Fruit fly (Drosophila melanogaster) whole organism, embryonic: ENCODE data around the gene CG6283.

Experiments used
- CG4854 ChIP-seq: fragments of 200-800 bp; sonication (Bioruptor generic); optimal IDR thresholded peaks from 2 replicates; lab custom pipeline; 2016; ENCODE audit warnings: missing biosample characterization, missing genetic modification characterization, inconsistent platforms
- MTF-1 ChIP-seq: fragments of 200-800 bp; sonication (Bioruptor generic); optimal IDR thresholded peaks from 2 replicates; lab custom pipeline; 2018; ENCODE audit warnings: missing biosample characterization, mild to moderate bottlenecking, missing genetic modification characterization, borderline replicate concordance
- pnt ChIP-seq: fragments of 200-800 bp; sonication (Bioruptor generic); optimal IDR thresholded peaks from 3 replicates; lab custom pipeline; 2016; ENCODE audit warnings: missing biosample characterization, missing genetic modification characterization

DNA sequence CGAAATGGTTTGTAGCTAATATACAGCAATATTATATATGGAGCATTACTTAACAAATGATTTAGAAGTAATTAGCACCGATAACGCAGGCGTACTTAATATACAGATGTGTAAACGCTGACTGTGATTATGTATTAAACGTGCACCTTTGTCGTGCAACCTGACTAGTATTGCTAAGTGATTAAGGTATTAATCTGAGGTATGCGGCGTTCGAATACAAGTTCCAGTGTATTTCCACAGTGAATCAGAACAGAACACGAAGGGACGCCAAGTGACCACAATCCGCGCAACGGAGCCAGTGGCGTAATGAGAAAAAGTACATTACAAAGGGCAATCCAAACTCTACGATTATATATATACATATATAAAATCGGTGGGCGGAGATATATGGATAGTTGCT is 42.9 kb upstream of the CG6283 start, which contains the start of gene Nep5:
- TF ChIP-seq CG4854 (GFP tag; lab: Kevin White, UChicago): no peak
- TF ChIP-seq MTF-1: no peak
- TF ChIP-seq pnt (GFP tag; lab: Kevin White, UChicago): no peak
